Fruit fly (Drosophila melanogaster) whole organism, embryonic: ENCODE data around the gene siz.

Source experiments
- Atf-2 ChIP-seq: fragments of 200-800 bp; sonication (Bioruptor generic); optimal IDR thresholded peaks from 2 replicates; lab custom pipeline; 2016; ENCODE audit warnings: missing biosample characterization, missing genetic modification characterization
- B-H1 ChIP-seq: fragments of 200-800 bp; sonication (Bioruptor generic); IDR thresholded peaks from 3 replicates; pipeline ENCODE4 v1.3.6; 2022; ENCODE audit warnings: missing biosample characterization, missing genetic modification characterization
- CG10366 ChIP-seq: fragments of 200-800 bp; sonication (Bioruptor generic); IDR thresholded peaks from 2 replicates; pipeline ENCODE4 v1.3.6; 2022; ENCODE audit warnings: missing biosample characterization, missing genetic modification characterization
- CG12155 ChIP-seq: fragments of 200-800 bp; sonication (Bioruptor generic); optimal IDR thresholded peaks from 3 replicates; lab custom pipeline; 2016; ENCODE audit warnings: missing biosample characterization, missing genetic modification characterization
- CG12236 ChIP-seq: fragments of 200-800 bp; sonication (Bioruptor generic); optimal IDR thresholded peaks from 2 replicates; lab custom pipeline; 2016; ENCODE audit warnings: missing biosample characterization, missing genetic modification characterization
- CG13287 ChIP-seq: fragments of 200-800 bp; sonication (Bioruptor generic); IDR thresholded peaks from 2 replicates; pipeline ENCODE4 v1.3.6; 2022; ENCODE audit warnings: missing biosample characterization, missing genetic modification characterization; ENCODE audit not compliant: partially characterized antibody
- CG13894 ChIP-seq: fragments of 200-800 bp; sonication (Bioruptor generic); optimal IDR thresholded peaks from 3 replicates; lab custom pipeline; 2018; ENCODE audit warnings: missing biosample characterization, mild to moderate bottlenecking, missing genetic modification characterization, moderate library complexity
- CG15696 ChIP-seq: fragments of 200-800 bp; sonication (Bioruptor generic); optimal IDR thresholded peaks from 2 replicates; lab custom pipeline; 2019; ENCODE audit warnings: missing biosample characterization, mild to moderate bottlenecking, missing genetic modification characterization, moderate library complexity
- CG1603 ChIP-seq: fragments of 200-800 bp; sonication (Bioruptor generic); optimal IDR thresholded peaks from 2 replicates; lab custom pipeline; 2019; ENCODE audit warnings: missing biosample characterization, mild to moderate bottlenecking, missing genetic modification characterization, moderate library complexity
- CG17186 ChIP-seq: fragments of 200-800 bp; sonication (Bioruptor generic); optimal IDR thresholded peaks from 3 replicates; lab custom pipeline; 2017; ENCODE audit warnings: missing biosample characterization, missing genetic modification reagents, missing genetic modification characterization
- CG17361 ChIP-seq: fragments of 200-800 bp; sonication (Bioruptor generic); IDR thresholded peaks from 3 replicates; pipeline ENCODE4 v1.3.6; 2022; ENCODE audit warnings: missing biosample characterization, missing genetic modification characterization
- CG17385 ChIP-seq: fragments of 200-800 bp; sonication (Bioruptor generic); optimal IDR thresholded peaks from 3 replicates; lab custom pipeline; 2018; ENCODE audit warnings: missing biosample characterization, mild to moderate bottlenecking, missing genetic modification characterization
- CG18476 ChIP-seq: fragments of 200-800 bp; sonication (Bioruptor generic); optimal IDR thresholded peaks from 2 replicates; lab custom pipeline; 2016; ENCODE audit warnings: missing biosample characterization, mild to moderate bottlenecking, missing genetic modification characterization
- CG3065 ChIP-seq: fragments of 200-800 bp; sonication (Bioruptor generic); optimal IDR thresholded peaks from 2 replicates; lab custom pipeline; 2016; ENCODE audit warnings: missing biosample characterization, missing genetic modification characterization
- CG31365 ChIP-seq: fragments of 200-800 bp; sonication (Bioruptor generic); optimal IDR thresholded peaks from 2 replicates; lab custom pipeline; 2018; ENCODE audit warnings: missing biosample characterization, mild to moderate bottlenecking, missing genetic modification characterization
- CG31441 ChIP-seq: fragments of 200-800 bp; sonication (Bioruptor generic); IDR thresholded peaks from 2 replicates; pipeline ENCODE4 v1.3.6; 2022; ENCODE audit warnings: missing biosample characterization, missing genetic modification characterization
- CG3163 ChIP-seq: fragments of 200-800 bp; sonication (Bioruptor generic); optimal IDR thresholded peaks from 3 replicates; lab custom pipeline; 2016; ENCODE audit warnings: missing biosample characterization, missing genetic modification characterization
- CG34224 ChIP-seq: fragments of 200-800 bp; sonication (Bioruptor generic); IDR thresholded peaks from 3 replicates; pipeline ENCODE4 v1.3.6; 2022; ENCODE audit warnings: missing biosample characterization, missing genetic modification characterization; ENCODE audit not compliant: partially characterized antibody
- CG3995 ChIP-seq: fragments of 200-800 bp; sonication (Bioruptor generic); optimal IDR thresholded peaks from 3 replicates; lab custom pipeline; 2016; ENCODE audit warnings: missing biosample characterization, missing genetic modification characterization
- CG4360 ChIP-seq: fragments of 200-800 bp; sonication (Bioruptor generic); IDR thresholded peaks from 2 replicates; pipeline ENCODE4 v1.3.6; 2022; ENCODE audit warnings: missing biosample characterization, missing genetic modification characterization
- CG7357 ChIP-seq: fragments of 200-800 bp; sonication (Bioruptor generic); IDR thresholded peaks from 3 replicates; pipeline ENCODE4 v1.3.6; 2022; ENCODE audit warnings: missing biosample characterization, missing genetic modification characterization
- CG8765 ChIP-seq: fragments of 200-800 bp; sonication (Bioruptor generic); IDR thresholded peaks from 2 replicates; pipeline ENCODE4 v1.3.6; 2022; ENCODE audit warnings: missing biosample characterization, missing genetic modification characterization
- CG9437 ChIP-seq: fragments of 200-800 bp; sonication (Bioruptor generic); optimal IDR thresholded peaks from 2 replicates; lab custom pipeline; 2018; ENCODE audit warnings: missing biosample characterization, mild to moderate bottlenecking, missing genetic modification characterization
- CHES-1-like ChIP-seq: fragments of 200-800 bp; sonication (Bioruptor generic); optimal IDR thresholded peaks from 2 replicates; lab custom pipeline; 2016; ENCODE audit warnings: missing biosample characterization, missing genetic modification characterization
- D ChIP-seq, 2 experiments: fragments of 200-800 bp in 1 of 2; fragments of >200 bp in 1 of 2; sonication (Bioruptor generic) in 1 of 2; optimal IDR thresholded peaks; 2 replicates in 1 of 2; 3 replicates in 1 of 2; lab custom pipeline; 2017; ENCODE audit warnings: mild to moderate bottlenecking in 1 of 2, missing biosample characterization in 1 of 2, missing genetic modification characterization in 1 of 2, missing genetic modification reagents in 1 of 2
- D19B ChIP-seq: fragments of 200-800 bp; sonication (Bioruptor generic); optimal IDR thresholded peaks from 2 replicates; lab custom pipeline; 2017; ENCODE audit warnings: missing biosample characterization, mild to moderate bottlenecking, missing genetic modification characterization
- Doc3 ChIP-seq: fragments of 200-800 bp; sonication (Bioruptor generic); IDR thresholded peaks from 3 replicates; pipeline ENCODE4 v1.3.6; 2022; ENCODE audit warnings: missing biosample characterization, missing genetic modification characterization; ENCODE audit not compliant: partially characterized antibody
- Lhr ChIP-seq: fragments of 200-800 bp; sonication (Bioruptor generic); optimal IDR thresholded peaks from 3 replicates; lab custom pipeline; 2017; ENCODE audit warnings: mild to moderate bottlenecking, missing biosample characterization, missing genetic modification reagents, missing genetic modification characterization
- Mes4 ChIP-seq: fragments of 200-800 bp; sonication (Bioruptor generic); optimal IDR thresholded peaks from 2 replicates; lab custom pipeline; 2016; ENCODE audit warnings: missing biosample characterization, missing genetic modification characterization
- Mrtf ChIP-seq: fragments of 200-800 bp; sonication (Bioruptor generic); IDR thresholded peaks from 3 replicates; pipeline ENCODE4 v1.3.6; 2022; ENCODE audit warnings: missing biosample characterization, missing genetic modification characterization
- Sry-δ ChIP-seq: fragments of 200-800 bp; sonication (Bioruptor generic); optimal IDR thresholded peaks from 2 replicates; lab custom pipeline; 2016; ENCODE audit warnings: missing biosample characterization, missing genetic modification characterization
- Tbp ChIP-seq: fragments of >200 bp; optimal IDR thresholded peaks from 2 replicates; lab custom pipeline; 2018; ENCODE audit warnings: missing biosample characterization, missing genetic modification characterization
- ac ChIP-seq: fragments of 200-800 bp; sonication (Bioruptor generic); optimal IDR thresholded peaks from 3 replicates; lab custom pipeline; 2017; ENCODE audit warnings: missing biosample characterization, mild to moderate bottlenecking, missing genetic modification characterization
- ash1 ChIP-seq: fragments of 200-800 bp; sonication (Bioruptor generic); optimal IDR thresholded peaks from 2 replicates; lab custom pipeline; 2018; ENCODE audit warnings: missing biosample characterization, mild to moderate bottlenecking, missing genetic modification characterization
- crp ChIP-seq, 2 experiments: fragments of 200-800 bp; sonication (Bioruptor generic); optimal IDR thresholded peaks; 2 replicates in 1 of 2; 3 replicates in 1 of 2; lab custom pipeline; 2017; ENCODE audit warnings: missing biosample characterization in 2 of 2, missing genetic modification characterization in 2 of 2, mild to moderate bottlenecking in 1 of 2, moderate library complexity in 1 of 2
- dmrt99B ChIP-seq: fragments of 200-800 bp; sonication (Bioruptor generic); optimal IDR thresholded peaks from 2 replicates; lab custom pipeline; 2018; ENCODE audit warnings: missing biosample characterization, mild to moderate bottlenecking, missing genetic modification characterization, moderate library complexity
- fru ChIP-seq: fragments of >200 bp; optimal IDR thresholded peaks from 2 replicates; lab custom pipeline; 2017
- gem ChIP-seq: fragments of 200-800 bp; sonication (Bioruptor generic); optimal IDR thresholded peaks from 2 replicates; lab custom pipeline; 2019; ENCODE audit warnings: missing biosample characterization, mild to moderate bottlenecking, missing genetic modification characterization, moderate library complexity
- gro ChIP-seq: fragments of 200-800 bp; sonication (Bioruptor generic); optimal IDR thresholded peaks from 2 replicates; lab custom pipeline; 2016; ENCODE audit warnings: missing biosample characterization, missing genetic modification characterization
- gsb ChIP-seq: fragments of 200-800 bp; sonication (Bioruptor generic); IDR thresholded peaks from 2 replicates; pipeline ENCODE4 v1.3.6; 2022; ENCODE audit warnings: missing biosample characterization, missing genetic modification characterization
- gsb-n ChIP-seq: fragments of 200-800 bp; sonication (Bioruptor generic); optimal IDR thresholded peaks from 3 replicates; lab custom pipeline; 2018; ENCODE audit warnings: missing biosample characterization, mild to moderate bottlenecking, missing genetic modification characterization
- her ChIP-seq: fragments of 200-800 bp; sonication (Bioruptor generic); optimal IDR thresholded peaks from 2 replicates; lab custom pipeline; 2016; ENCODE audit warnings: missing biosample characterization, missing genetic modification characterization
- jumu ChIP-seq: fragments of 200-800 bp; sonication (Bioruptor generic); optimal IDR thresholded peaks from 3 replicates; lab custom pipeline; 2016; ENCODE audit warnings: missing biosample characterization, missing genetic modification characterization
- kah ChIP-seq: fragments of 200-800 bp; sonication (Bioruptor generic); optimal IDR thresholded peaks from 2 replicates; lab custom pipeline; 2018; ENCODE audit warnings: missing biosample characterization, mild to moderate bottlenecking, missing genetic modification characterization
- knrl ChIP-seq: fragments of 200-800 bp; sonication (Bioruptor generic); IDR thresholded peaks from 3 replicates; pipeline ENCODE4 v1.3.6; 2022; ENCODE audit warnings: missing biosample characterization, missing genetic modification characterization; ENCODE audit not compliant: partially characterized antibody
- pho ChIP-seq: fragments of 200-800 bp; sonication (Bioruptor generic); optimal IDR thresholded peaks from 2 replicates; lab custom pipeline; 2016; ENCODE audit warnings: missing biosample characterization, missing genetic modification characterization
- slp2 ChIP-seq: fragments of 200-800 bp; sonication (Bioruptor generic); optimal IDR thresholded peaks from 2 replicates; lab custom pipeline; 2016; ENCODE audit warnings: missing biosample characterization, missing genetic modification characterization
- toy ChIP-seq: fragments of 200-800 bp; sonication (Bioruptor generic); IDR thresholded peaks from 2 replicates; pipeline ENCODE4 v1.3.6; 2022; ENCODE audit warnings: missing biosample characterization, missing genetic modification characterization
- usp ChIP-seq: fragments of >200 bp; optimal IDR thresholded peaks from 2 replicates; lab custom pipeline; 2017; ENCODE audit warnings: missing biosample characterization, missing genetic modification characterization
- vnd ChIP-seq: fragments of 200-800 bp; sonication (Bioruptor generic); IDR thresholded peaks from 3 replicates; pipeline ENCODE4 v1.3.6; 2022; ENCODE audit warnings: missing biosample characterization, missing genetic modification characterization; ENCODE audit not compliant: partially characterized antibody
- zfh2 ChIP-seq: fragments of 200-800 bp; sonication (Bioruptor generic); optimal IDR thresholded peaks from 2 replicates; lab custom pipeline; 2016; ENCODE audit warnings: missing biosample characterization, missing genetic modification characterization

The siz gene

dm6 chr3L:21053763-21054162 lies 19.4 kb downstream of the siz start (continued):
- peak; percentile 84 for TF ChIP-seq CG31441 (GFP tag; lab: Robert Waterston, UW)
- TF ChIP-seq zfh2 (GFP tag; lab: Kevin White, UChicago) = no peak
- peak; percentile 61 for TF ChIP-seq pho
- no peak for TF ChIP-seq toy (GFP tag; lab: Robert Waterston, UW)
- peak; percentile 76 for TF ChIP-seq CG17385 (GFP tag; lab: Kevin White, UChicago)
- peak; percentile 62 for TF ChIP-seq CG1603
- TF ChIP-seq knrl (GFP tag; lab: Robert Waterston, UW) = no peak
- peak; percentile 17 for TF ChIP-seq Lhr (GFP tag; lab: Kevin White, UChicago)
- peak; percentile 47 for TF ChIP-seq Mes4 (GFP tag; lab: Kevin White, UChicago)
- no peak for TF ChIP-seq CG17186 (GFP tag; lab: Kevin White, UChicago)
- TF ChIP-seq vnd (GFP tag; lab: Robert Waterston, UW) = no peak
- no peak for TF ChIP-seq Doc3
- TF ChIP-seq Sry-δ (GFP tag; lab: Kevin White, UChicago) = peak; percentile 2
- peak; percentile 60 for TF ChIP-seq CG9437
- TF ChIP-seq Mrtf (GFP tag; lab: Robert Waterston, UW) = peak; percentile 47; the same call in 1 of the 3 replicates
- TF ChIP-seq gem (tag; lab: Kevin White, UChicago) = peak; percentile 90
- peak; percentile 58 for TF ChIP-seq Atf-2 (GFP tag; lab: Kevin White, UChicago)
- peak; percentile 40 for TF ChIP-seq CG12236 (GFP tag; lab: Kevin White, UChicago)
- TF ChIP-seq Tbp (GFP tag; lab: Kevin White, UChicago) = no peak
- TF ChIP-seq D19B = no peak
- TF ChIP-seq CG17361 (GFP tag; lab: Robert Waterston, UW) = peak; percentile 72; the same call in 2 of the 3 replicates
- no peak for TF ChIP-seq usp (GFP tag; lab: Kevin White, UChicago)
- no peak for TF ChIP-seq CG34224 (GFP tag; lab: Robert Waterston, UW)
- no peak for TF ChIP-seq jumu (GFP tag; lab: Kevin White, UChicago)
- TF ChIP-seq gsb-n (tag; lab: Kevin White, UChicago) = peak; percentile 80
- no peak for TF ChIP-seq ac (GFP tag; lab: Kevin White, UChicago)
- TF ChIP-seq CG12155 (GFP tag; lab: Kevin White, UChicago) = peak; percentile 39
- TF ChIP-seq CG8765 (GFP tag; lab: Robert Waterston, UW) = no peak
- peak; percentile 67 for TF ChIP-seq B-H1 (GFP tag; lab: Robert Waterston, UW)
- peak; percentile 39; the same call in 1 of the 3 replicates for TF ChIP-seq CG7357 (GFP tag; lab: Robert Waterston, UW)
- no peak for TF ChIP-seq D (optimal IDR thresholded peaks at IDR 0.05; lab: Kevin White, UChicago)
- TF ChIP-seq D (GFP tag; optimal IDR thresholded peaks at IDR 0.05; lab: Kevin White, UChicago) = peak; percentile 68
- TF ChIP-seq slp2 = peak; percentile 51
- TF ChIP-seq ash1 (GFP tag; lab: Kevin White, UChicago) = no peak
- TF ChIP-seq CG18476 = peak; percentile 68
- TF ChIP-seq kah = peak; percentile 54
- TF ChIP-seq CG3163 (GFP tag; lab: Kevin White, UChicago) = peak; percentile 32
- peak; percentile 56 for TF ChIP-seq gro (GFP tag; lab: Kevin White, UChicago)
- TF ChIP-seq CG3995 (GFP tag; lab: Kevin White, UChicago) = no peak
- peak; percentile 87 for TF ChIP-seq dmrt99B (tag; lab: Kevin White, UChicago)
- TF ChIP-seq CG13894 = no peak
- TF ChIP-seq CG10366 (GFP tag; lab: Robert Waterston, UW) = peak; percentile 78
- TF ChIP-seq CG13287 = no peak
- no peak for TF ChIP-seq her (GFP tag; lab: Kevin White, UChicago)
- no peak for TF ChIP-seq fru (lab: Kevin White, UChicago)
- TF ChIP-seq CG15696 (tag; lab: Kevin White, UChicago) = peak; percentile 16
- TF ChIP-seq CG3065 (GFP tag; lab: Kevin White, UChicago) = peak; percentile 6
- TF ChIP-seq CG4360 = 0 out of 2 replicates have a peak, but pooled peaks have one; percentile 28
- TF ChIP-seq CHES-1-like (GFP tag; lab: Kevin White, UChicago) = peak; percentile 19
- TF ChIP-seq crp (GFP tag; optimal IDR thresholded peaks at IDR 0.05; lab: Kevin White, UChicago) = peak in 1 of 2 experiments; percentile 1
- peak; percentile 18 for TF ChIP-seq CG31365 (tag; lab: Kevin White, UChicago)
- TF ChIP-seq gsb (GFP tag; lab: Robert Waterston, UW) = no peak
